Worm (Caenorhabditis elegans): ENCODE measurements around the gene lgc-25.

DNA sequence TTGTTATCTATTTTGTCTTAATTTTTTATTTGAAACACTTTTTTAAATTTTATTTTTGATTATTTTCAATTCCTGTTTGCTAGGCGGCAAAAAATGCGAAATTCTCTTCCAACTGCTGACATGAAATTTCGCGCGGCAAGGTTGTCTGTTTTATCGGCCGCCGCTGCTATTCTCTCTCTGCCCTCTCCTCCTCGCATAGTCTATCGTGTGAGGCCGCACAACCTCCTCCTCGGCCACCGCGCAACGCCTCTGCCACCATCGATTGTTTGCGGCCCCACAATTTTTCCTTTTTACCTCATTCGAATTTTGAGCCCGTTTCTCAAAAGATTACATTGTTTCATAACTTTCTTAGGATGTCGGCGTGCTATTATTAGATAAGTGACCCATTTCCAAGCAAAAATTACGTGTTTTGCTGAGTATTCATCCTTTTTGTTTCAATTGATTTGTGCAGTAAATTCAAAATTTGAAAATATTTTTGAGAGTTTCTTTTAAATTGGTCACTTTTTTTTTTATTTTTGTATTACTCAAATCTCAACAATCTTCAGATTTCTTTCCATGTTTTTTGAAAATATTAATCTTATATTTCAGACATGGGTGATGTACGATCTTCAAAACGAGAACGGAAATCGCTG is 34.1 kb downstream of the lgc-25 start, which contains the start of gene F28H6.4:
- TF ChIP-seq snpc-4 (tag; optimal IDR thresholded peaks at IDR 0.05) = no peak
- TF ChIP-seq elt-3 (tag; optimal IDR thresholded peaks at IDR 0.05) = no peak
- TF ChIP-seq unc-39 (tag; optimal IDR thresholded peaks at IDR 0.05) = no peak
- no peak for TF ChIP-seq lin-39 (tag; optimal IDR thresholded peaks at IDR 0.05)
- no peak for TF ChIP-seq dmd-4 (tag; optimal IDR thresholded peaks at IDR 0.05)
- TF ChIP-seq nhr-237 (tag; optimal IDR thresholded peaks at IDR 0.05) = no peak
- no peak for TF ChIP-seq zag-1 (tag; optimal IDR thresholded peaks at IDR 0.05)
